Fruit fly (Drosophila melanogaster): Measurements from ENCODE around the gene Nost.

dm6 chrX:9093912-9094311 is 63.9 kb downstream of the Nost start:
- no peak for TF ChIP-seq CG11294 (GFP tag; IDR thresholded peaks at IDR 0.05)
- TF ChIP-seq Hr38 (GFP tag; optimal IDR thresholded peaks at IDR 0.05): no peak
- TF ChIP-seq Blimp-1 (GFP tag; optimal IDR thresholded peaks at IDR 0.05): no peak
- no peak for TF ChIP-seq Lpt (GFP tag; optimal IDR thresholded peaks at IDR 0.05)
- no peak for TF ChIP-seq salr (GFP tag; optimal IDR thresholded peaks at IDR 0.05)

All from whole organism, prepupa.